Fruit fly (Drosophila melanogaster) whole organism, embryonic: Measurements from ENCODE around the gene CG10005.

Source experiments
- Abd-B ChIP-seq: fragments of 200-800 bp; sonication (Bioruptor generic); optimal IDR thresholded peaks from 2 replicates; lab custom pipeline; 2018; ENCODE audit warnings: missing biosample characterization, mild to moderate bottlenecking, missing genetic modification characterization, moderate library complexity
- CG10147 ChIP-seq: fragments of 200-800 bp; sonication (Bioruptor generic); optimal IDR thresholded peaks from 2 replicates; lab custom pipeline; 2019; ENCODE audit warnings: missing biosample characterization, mild to moderate bottlenecking, missing genetic modification characterization, moderate library complexity
- CG11247 ChIP-seq: fragments of 200-800 bp; sonication (Bioruptor generic); IDR thresholded peaks from 2 replicates; pipeline ENCODE4 v1.3.6; 2022; ENCODE audit warnings: missing biosample characterization, missing genetic modification characterization
- CG11696 ChIP-seq: fragments of 200-800 bp; sonication (Bioruptor generic); IDR thresholded peaks from 2 replicates; pipeline ENCODE4 v1.3.6; 2022; ENCODE audit warnings: missing biosample characterization, missing genetic modification characterization
- CG12236 ChIP-seq: fragments of 200-800 bp; sonication (Bioruptor generic); optimal IDR thresholded peaks from 2 replicates; lab custom pipeline; 2016; ENCODE audit warnings: missing biosample characterization, missing genetic modification characterization
- CG13424 ChIP-seq: fragments of 200-800 bp; sonication (Bioruptor generic); optimal IDR thresholded peaks from 2 replicates; lab custom pipeline; 2019; ENCODE audit warnings: missing biosample characterization, mild to moderate bottlenecking, missing genetic modification characterization, moderate library complexity
- CG2120 ChIP-seq: fragments of 200-800 bp; sonication (Bioruptor generic); optimal IDR thresholded peaks from 3 replicates; lab custom pipeline; 2016; ENCODE audit warnings: missing biosample characterization, missing genetic modification characterization
- CG31365 ChIP-seq: fragments of 200-800 bp; sonication (Bioruptor generic); optimal IDR thresholded peaks from 2 replicates; lab custom pipeline; 2018; ENCODE audit warnings: missing biosample characterization, mild to moderate bottlenecking, missing genetic modification characterization
- CG3163 ChIP-seq: fragments of 200-800 bp; sonication (Bioruptor generic); optimal IDR thresholded peaks from 3 replicates; lab custom pipeline; 2016; ENCODE audit warnings: missing biosample characterization, missing genetic modification characterization
- CG34224 ChIP-seq: fragments of 200-800 bp; sonication (Bioruptor generic); IDR thresholded peaks from 3 replicates; pipeline ENCODE4 v1.3.6; 2022; ENCODE audit warnings: missing biosample characterization, missing genetic modification characterization; ENCODE audit not compliant: partially characterized antibody
- CG4328 ChIP-seq: fragments of 200-800 bp; sonication (Bioruptor generic); optimal IDR thresholded peaks from 3 replicates; lab custom pipeline; 2017; ENCODE audit warnings: missing biosample characterization, missing genetic modification reagents, missing genetic modification characterization
- CG4820 ChIP-seq: fragments of 200-800 bp; sonication (Bioruptor generic); optimal IDR thresholded peaks from 3 replicates; lab custom pipeline; 2016; ENCODE audit warnings: missing biosample characterization, missing genetic modification characterization
- CG6854 ChIP-seq: fragments of 200-800 bp; sonication (Bioruptor generic); optimal IDR thresholded peaks from 3 replicates; lab custom pipeline; 2017; ENCODE audit warnings: missing biosample characterization, mild to moderate bottlenecking, missing genetic modification characterization
- CG7839 ChIP-seq: fragments of 200-800 bp; sonication (Bioruptor generic); optimal IDR thresholded peaks from 3 replicates; lab custom pipeline; 2018; ENCODE audit warnings: missing biosample characterization, mild to moderate bottlenecking, missing genetic modification characterization, moderate library complexity
- CG8765 ChIP-seq: fragments of 200-800 bp; sonication (Bioruptor generic); IDR thresholded peaks from 2 replicates; pipeline ENCODE4 v1.3.6; 2022; ENCODE audit warnings: missing biosample characterization, missing genetic modification characterization
- Doc3 ChIP-seq: fragments of 200-800 bp; sonication (Bioruptor generic); IDR thresholded peaks from 3 replicates; pipeline ENCODE4 v1.3.6; 2022; ENCODE audit warnings: missing biosample characterization, missing genetic modification characterization; ENCODE audit not compliant: partially characterized antibody
- Gug ChIP-seq: fragments of 200-800 bp; sonication (Bioruptor generic); IDR thresholded peaks from 4 replicates; pipeline ENCODE4 v1.3.6; 2022; ENCODE audit warnings: missing biosample characterization, missing genetic modification characterization
- H2.0 ChIP-seq: fragments of 200-800 bp; sonication (Bioruptor generic); IDR thresholded peaks from 2 replicates; pipeline ENCODE4 v1.3.6; 2022; ENCODE audit warnings: missing biosample characterization, missing genetic modification characterization
- HmgD ChIP-seq: fragments of 200-800 bp; sonication (Bioruptor generic); optimal IDR thresholded peaks from 3 replicates; lab custom pipeline; 2016; ENCODE audit warnings: missing biosample characterization, missing genetic modification characterization
- HmgZ ChIP-seq: fragments of 200-800 bp; sonication (Bioruptor generic); optimal IDR thresholded peaks from 2 replicates; lab custom pipeline; 2018; ENCODE audit warnings: missing biosample characterization, mild to moderate bottlenecking, missing genetic modification characterization
- Lim3 ChIP-seq: fragments of 200-800 bp; sonication (Bioruptor generic); IDR thresholded peaks from 2 replicates; pipeline ENCODE4 v1.3.6; 2022; ENCODE audit warnings: missing biosample characterization, missing genetic modification characterization
- Max ChIP-seq: fragments of 200-800 bp; sonication (Bioruptor generic); optimal IDR thresholded peaks from 2 replicates; lab custom pipeline; 2016; ENCODE audit warnings: missing biosample characterization, mild to moderate bottlenecking, missing genetic modification characterization
- Mrtf ChIP-seq: fragments of 200-800 bp; sonication (Bioruptor generic); IDR thresholded peaks from 3 replicates; pipeline ENCODE4 v1.3.6; 2022; ENCODE audit warnings: missing biosample characterization, missing genetic modification characterization
- NFAT ChIP-seq: fragments of 200-800 bp; sonication (Bioruptor generic); IDR thresholded peaks from 2 replicates; pipeline ENCODE4 v1.3.6; 2022; ENCODE audit warnings: missing biosample characterization, missing genetic modification characterization
- Opbp ChIP-seq: fragments of 200-800 bp; sonication (Bioruptor generic); IDR thresholded peaks from 3 replicates; pipeline ENCODE4 v1.3.6; 2022; ENCODE audit warnings: missing biosample characterization, missing genetic modification characterization; ENCODE audit not compliant: partially characterized antibody
- Ptx1 ChIP-seq: fragments of 200-800 bp; sonication (Bioruptor generic); IDR thresholded peaks from 2 replicates; pipeline ENCODE4 v1.3.6; 2022; ENCODE audit warnings: missing biosample characterization, missing genetic modification characterization
- Side ChIP-seq: fragments of 200-800 bp; sonication (Bioruptor generic); optimal IDR thresholded peaks from 2 replicates; lab custom pipeline; 2016; ENCODE audit warnings: missing biosample characterization, missing genetic modification characterization
- aop ChIP-seq: fragments of 200-800 bp; sonication (Bioruptor generic); IDR thresholded peaks from 2 replicates; pipeline ENCODE4 v1.3.6; 2022; ENCODE audit warnings: missing biosample characterization, missing genetic modification characterization
- ap ChIP-seq: fragments of 200-800 bp; sonication (Bioruptor generic); IDR thresholded peaks from 2 replicates; pipeline ENCODE4 v1.3.6; 2022; ENCODE audit warnings: missing biosample characterization, missing genetic modification characterization
- ase ChIP-seq: fragments of 200-800 bp; sonication (Bioruptor generic); IDR thresholded peaks from 3 replicates; pipeline ENCODE4 v1.3.6; 2022; ENCODE audit warnings: missing biosample characterization, missing genetic modification characterization
- cad ChIP-seq: fragments of >200 bp; optimal IDR thresholded peaks from 2 replicates; lab custom pipeline; 2017; ENCODE audit warnings: missing biosample characterization, missing genetic modification characterization
- chif ChIP-seq, 2 experiments: fragments of 200-800 bp; sonication (Bioruptor generic); optimal IDR thresholded peaks; 3 replicates each; lab custom pipeline; 2016; ENCODE audit warnings: missing biosample characterization in 2 of 2, missing genetic modification characterization in 2 of 2
- chm ChIP-seq: fragments of 200-800 bp; sonication (Bioruptor generic); IDR thresholded peaks from 2 replicates; pipeline ENCODE4 v1.3.6; 2022; ENCODE audit warnings: missing biosample characterization, missing genetic modification characterization
- ems ChIP-seq: fragments of 200-800 bp; sonication (Bioruptor generic); optimal IDR thresholded peaks from 3 replicates; lab custom pipeline; 2016; ENCODE audit warnings: missing biosample characterization, missing genetic modification characterization
- fd3F ChIP-seq: fragments of 200-800 bp; sonication (Bioruptor generic); optimal IDR thresholded peaks from 2 replicates; lab custom pipeline; 2018; ENCODE audit warnings: missing biosample characterization, mild to moderate bottlenecking, missing genetic modification characterization, moderate library complexity
- fru ChIP-seq: fragments of >200 bp; optimal IDR thresholded peaks from 2 replicates; lab custom pipeline; 2017
- jigr1 ChIP-seq: fragments of 200-800 bp; sonication (Bioruptor generic); IDR thresholded peaks from 3 replicates; pipeline ENCODE4 v1.3.6; 2022; ENCODE audit warnings: missing biosample characterization, missing genetic modification characterization
- ken ChIP-seq: fragments of 200-800 bp; sonication (Bioruptor generic); IDR thresholded peaks from 3 replicates; pipeline ENCODE4 v1.3.6; 2022; ENCODE audit warnings: missing biosample characterization, missing genetic modification characterization
- lab ChIP-seq: fragments of 200-800 bp; sonication (Bioruptor generic); optimal IDR thresholded peaks from 3 replicates; lab custom pipeline; 2017; ENCODE audit warnings: missing biosample characterization, missing genetic modification characterization, mild to moderate bottlenecking, moderate library complexity, missing genetic modification reagents
- lilli ChIP-seq: fragments of 200-800 bp; sonication (Bioruptor generic); optimal IDR thresholded peaks from 3 replicates; lab custom pipeline; 2016; ENCODE audit warnings: missing biosample characterization, missing genetic modification characterization
- mld ChIP-seq: fragments of 200-800 bp; sonication (Bioruptor generic); IDR thresholded peaks from 3 replicates; pipeline ENCODE4 v1.3.6; 2022; ENCODE audit warnings: missing biosample characterization, missing genetic modification characterization; ENCODE audit not compliant: partially characterized antibody
- peb ChIP-seq: fragments of 200-800 bp; sonication (Bioruptor generic); IDR thresholded peaks from 2 replicates; pipeline ENCODE4 v1.3.6; 2022; ENCODE audit warnings: missing biosample characterization, missing genetic modification characterization
- pho ChIP-seq: fragments of 200-800 bp; sonication (Bioruptor generic); optimal IDR thresholded peaks from 2 replicates; lab custom pipeline; 2016; ENCODE audit warnings: missing biosample characterization, missing genetic modification characterization
- pzg ChIP-seq: fragments of 200-800 bp; sonication (Bioruptor generic); optimal IDR thresholded peaks from 3 replicates; lab custom pipeline; 2018; ENCODE audit warnings: missing biosample characterization, mild to moderate bottlenecking, missing genetic modification characterization, moderate library complexity
- run ChIP-seq: fragments of 200-800 bp; sonication (Bioruptor generic); optimal IDR thresholded peaks from 3 replicates; lab custom pipeline; 2018; ENCODE audit warnings: missing biosample characterization, mild to moderate bottlenecking, missing genetic modification characterization
- scrt ChIP-seq: fragments of 200-800 bp; sonication (Bioruptor generic); optimal IDR thresholded peaks from 2 replicates; lab custom pipeline; 2018; ENCODE audit warnings: missing biosample characterization, mild to moderate bottlenecking, missing genetic modification characterization, moderate library complexity
- sens-2 ChIP-seq: fragments of 200-800 bp; sonication (Bioruptor generic); IDR thresholded peaks from 2 replicates; pipeline ENCODE4 v1.3.6; 2022; ENCODE audit warnings: missing biosample characterization, missing genetic modification characterization
- slou ChIP-seq: fragments of 200-800 bp; sonication (Bioruptor generic); optimal IDR thresholded peaks from 3 replicates; lab custom pipeline; 2016; ENCODE audit warnings: missing biosample characterization, missing genetic modification characterization
- tx ChIP-seq: fragments of 200-800 bp; sonication (Bioruptor generic); optimal IDR thresholded peaks from 2 replicates; lab custom pipeline; 2016; ENCODE audit warnings: missing biosample characterization, missing genetic modification characterization
- z ChIP-seq: fragments of 200-800 bp; sonication (Bioruptor generic); IDR thresholded peaks from 3 replicates; pipeline ENCODE4 v1.3.6; 2022; ENCODE audit warnings: missing biosample characterization, missing genetic modification characterization

Gene CG10005

DNA sequence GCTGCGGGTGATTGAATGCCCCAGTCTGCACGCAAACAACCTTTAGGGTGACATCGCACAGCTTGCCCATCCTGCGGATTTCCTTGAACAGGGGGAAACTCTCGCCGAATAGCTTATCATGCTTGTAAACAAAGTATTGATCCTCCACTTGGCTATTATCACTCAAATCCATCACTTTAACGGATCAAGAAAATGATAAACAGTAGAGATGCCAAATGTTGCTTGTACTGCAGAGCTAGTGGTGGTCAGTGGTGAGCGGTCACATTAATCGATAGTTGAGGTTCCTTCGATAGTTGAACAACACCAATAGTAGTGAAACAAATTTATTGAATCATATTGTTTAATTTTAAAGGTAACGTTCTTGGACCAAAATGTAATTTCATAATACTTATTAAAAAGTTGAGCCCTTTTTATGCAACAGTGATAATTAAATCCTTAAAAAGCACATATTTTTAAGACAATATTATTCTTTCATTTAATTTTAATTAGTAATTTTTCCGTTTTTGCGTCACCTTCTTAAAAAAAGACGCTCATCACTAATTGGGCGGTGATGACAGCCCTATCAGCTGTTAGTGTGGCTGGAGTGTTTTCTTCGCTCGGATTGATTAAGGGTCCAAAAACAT lies 33.3 kb upstream of the CG10005 start, which contains the start of the genes KLHL18 and GCC185 (continued):
- TF ChIP-seq cad (no peak), chm (GFP tag; lab: Robert Waterston, UW) (no peak), CG34224 (GFP tag; lab: Robert Waterston, UW) (peak; percentile 62; the same call in 1 of the 3 replicates), chif (GFP tag; optimal IDR thresholded peaks at IDR 0.05; lab: Kevin White, UChicago) (peak; percentile 53 to 59), Gug (GFP tag; lab: Robert Waterston, UW) (peak; percentile 58; the same call in 3 of the 4 replicates), CG13424 (tag; lab: Kevin White, UChicago) (peak; percentile 73), H2.0 (GFP tag; lab: Robert Waterston, UW) (peak; percentile 46; the same call in 1 of the 2 replicates), CG2120 (peak; percentile 87), fd3F (GFP tag; lab: Kevin White, UChicago) (peak; percentile 62), slou (GFP tag; lab: Kevin White, UChicago) (peak; percentile 65), CG4328 (GFP tag; lab: Kevin White, UChicago) (peak; percentile 13), scrt (GFP tag; lab: Kevin White, UChicago) (peak; percentile 52), CG11696 (GFP tag; lab: Robert Waterston, UW) (no peak), HmgD (peak; percentile 31), Lim3 (GFP tag; lab: Robert Waterston, UW) (no peak), CG12236 (peak; percentile 14), Max (peak; percentile 78), CG7839 (tag; lab: Kevin White, UChicago) (peak; percentile 76), z (GFP tag; lab: Robert Waterston, UW) (no peak), CG11247 (GFP tag; lab: Robert Waterston, UW) (peak; percentile 53; the same call in 1 of the 2 replicates), Mrtf (GFP tag; lab: Robert Waterston, UW) (0 out of 3 replicates have a peak, but pooled peaks have one; percentile 27), ase (0 out of 3 replicates have a peak, but pooled peaks have one; percentile 14), Abd-B (peak; percentile 92), Opbp (GFP tag; lab: Robert Waterston, UW) (peak; percentile 69; the same call in 2 of the 3 replicates), sens-2 (GFP tag; lab: Robert Waterston, UW) (no peak), aop (GFP tag; lab: Robert Waterston, UW) (no peak), run (peak; percentile 18), ken (GFP tag; lab: Robert Waterston, UW) (0 out of 3 replicates have a peak, but pooled peaks have one; percentile 61), mld (GFP tag; lab: Robert Waterston, UW) (peak; percentile 19; the same call in 1 of the 3 replicates), lab (peak; percentile 69), fru (lab: Kevin White, UChicago) (no peak), tx (GFP tag; lab: Kevin White, UChicago) (peak; percentile 39), CG6854 (GFP tag; lab: Kevin White, UChicago) (no peak), Side (GFP tag; lab: Kevin White, UChicago) (peak; percentile 17), ems (peak; percentile 52), ap (GFP tag; lab: Robert Waterston, UW) (0 out of 2 replicates have a peak, but pooled peaks have one; percentile 10), CG31365 (tag; lab: Kevin White, UChicago) (no peak), lilli (GFP tag; lab: Kevin White, UChicago) (peak; percentile 84), Doc3 (GFP tag; lab: Robert Waterston, UW) (peak; percentile 68; the same call in 2 of the 3 replicates), pho (GFP tag; lab: Kevin White, UChicago) (peak; percentile 78), NFAT (GFP tag; lab: Robert Waterston, UW) (0 out of 2 replicates have a peak, but pooled peaks have one; percentile 37), CG3163 (GFP tag; lab: Kevin White, UChicago) (no peak), jigr1 (peak; percentile 82; the same call in 2 of the 3 replicates), CG8765 (GFP tag; lab: Robert Waterston, UW) (peak; percentile 58; the same call in 1 of the 2 replicates), CG4820 (peak; percentile 76), pzg (GFP tag; lab: Kevin White, UChicago) (peak; percentile 42), HmgZ (peak; percentile 65), Ptx1 (GFP tag; lab: Robert Waterston, UW) (peak; percentile 80), CG10147 (GFP tag; lab: Kevin White, UChicago) (peak; percentile 77), peb (peak; percentile 42; the same call in 1 of the 2 replicates)
